Worm (Caenorhabditis elegans) whole organism, young adult: Measurements from ENCODE around the gene C56C10.7.

ENCODE experiments used
- F10E7.11 ChIP-seq: sonication (generic microtip); optimal IDR thresholded peaks from 2 replicates; lab custom pipeline; 2017; ENCODE audit warnings: mild to moderate bottlenecking, missing genetic modification characterization, moderate library complexity, missing compliant biosample characterization
- F23B12.7 ChIP-seq: sonication (generic microtip); optimal IDR thresholded peaks from 2 replicates; lab custom pipeline; 2017; ENCODE audit warnings: missing genetic modification characterization, mild to moderate bottlenecking, missing compliant biosample characterization, antibody characterized with exemption, moderate library complexity; ENCODE audit not compliant: insufficient read depth
- F39B2.1 ChIP-seq: fragments of 200-800 bp; sonication (Bioruptor generic); IDR thresholded peaks from 2 replicates; pipeline ENCODE4 v1.3.6; 2022; ENCODE audit warnings: missing genetic modification reagents, missing genetic modification characterization, missing compliant biosample characterization
- F55B11.4 ChIP-seq: sonication (generic microtip); optimal IDR thresholded peaks from 2 replicates; lab custom pipeline; 2016; ENCODE audit warnings: missing compliant biosample characterization, missing genetic modification characterization, borderline replicate concordance; ENCODE audit not compliant: insufficient read depth
- K11D2.4 ChIP-seq: fragments of 200-800 bp; sonication (Bioruptor generic); IDR thresholded peaks from 2 replicates; pipeline ENCODE4 v1.3.6; 2022; ENCODE audit warnings: missing genetic modification reagents, missing genetic modification characterization, missing compliant biosample characterization
- Y56A3A.18 ChIP-seq: fragments of 200-800 bp; sonication (Bioruptor generic); IDR thresholded peaks from 2 replicates; pipeline ENCODE4 v1.3.6; 2022; ENCODE audit warnings: missing genetic modification reagents, missing genetic modification characterization, missing compliant biosample characterization
- Y67H2A.10 ChIP-seq: fragments of 200-800 bp; sonication (Bioruptor generic); conservative IDR thresholded peaks from 2 replicates; pipeline ENCODE4 v1.3.6; 2022; ENCODE audit warnings: missing genetic modification reagents, missing genetic modification characterization, missing compliant biosample characterization
- Y95B8A.8 ChIP-seq: fragments of 200-800 bp; sonication (Bioruptor generic); IDR thresholded peaks from 2 replicates; pipeline ENCODE4 v1.3.6; 2022; ENCODE audit warnings: missing genetic modification reagents, missing genetic modification characterization, missing compliant biosample characterization
- akir-1 ChIP-seq: fragments of 200-800 bp; sonication (Bioruptor generic); optimal IDR thresholded peaks from 2 replicates; lab custom pipeline; 2018; ENCODE audit warnings: mild to moderate bottlenecking, missing genetic modification characterization, moderate library complexity, missing compliant biosample characterization
- aptf-3 ChIP-seq: fragments of 200-800 bp; sonication (Bioruptor generic); IDR thresholded peaks from 2 replicates; pipeline ENCODE4 v1.3.6; 2022; ENCODE audit warnings: missing genetic modification characterization, missing compliant biosample characterization
- attf-5 ChIP-seq: fragments of 200-800 bp; sonication (Bioruptor generic); optimal IDR thresholded peaks from 2 replicates; lab custom pipeline; 2018; ENCODE audit warnings: mild to moderate bottlenecking, missing genetic modification characterization, missing compliant biosample characterization
- cebp-1 ChIP-seq, 2 experiments: fragments of 200-800 bp in 1 of 2; sonication (Bioruptor generic) in 1 of 2; sonication (generic microtip) in 1 of 2; IDR thresholded peaks in 1 of 2; optimal IDR thresholded peaks in 1 of 2; 2 replicates each; pipeline versions ENCODE4 v1.3.6 to Lab custom; 2017 to 2022; ENCODE audit warnings: missing compliant biosample characterization in 2 of 2, missing genetic modification characterization in 2 of 2, mild to moderate bottlenecking in 1 of 2, missing genetic modification reagents in 1 of 2, moderate library complexity in 1 of 2
- ceh-58 ChIP-seq: fragments of 200-800 bp; sonication (Bioruptor generic); IDR thresholded peaks from 2 replicates; pipeline ENCODE4 v1.3.6; 2022; ENCODE audit warnings: missing genetic modification characterization, missing compliant biosample characterization
- egl-18 ChIP-seq: fragments of 200-800 bp; sonication (Bioruptor generic); IDR thresholded peaks from 2 replicates; pipeline ENCODE4 v1.3.6; 2022; ENCODE audit warnings: missing genetic modification reagents, missing genetic modification characterization, missing compliant biosample characterization
- egrh-3 ChIP-seq: fragments of 200-800 bp; sonication (Bioruptor generic); IDR thresholded peaks from 2 replicates; pipeline ENCODE4 v1.3.6; 2022; ENCODE audit warnings: missing genetic modification reagents, missing genetic modification characterization, missing compliant biosample characterization
- ekl-4 ChIP-seq: fragments of 200-800 bp; sonication (Bioruptor generic); IDR thresholded peaks from 2 replicates; pipeline ENCODE4 v1.3.6; 2022; ENCODE audit warnings: missing genetic modification reagents, missing genetic modification characterization, missing compliant biosample characterization
- gei-17 ChIP-seq: fragments of 200-800 bp; sonication (Bioruptor generic); optimal IDR thresholded peaks from 2 replicates; lab custom pipeline; 2018; ENCODE audit warnings: mild to moderate bottlenecking, missing genetic modification characterization, missing compliant biosample characterization
- hlh-12 ChIP-seq: sonication (generic microtip); optimal IDR thresholded peaks from 2 replicates; lab custom pipeline; 2016; ENCODE audit warnings: missing genetic modification characterization, missing compliant biosample characterization
- hmg-1.2 ChIP-seq: fragments of 200-800 bp; sonication (Bioruptor generic); IDR thresholded peaks from 2 replicates; pipeline ENCODE4 v1.3.6; 2022; ENCODE audit warnings: missing genetic modification reagents, missing genetic modification characterization, missing compliant biosample characterization
- lag-1 ChIP-seq: fragments of 200-800 bp; sonication (Bioruptor generic); IDR thresholded peaks from 2 replicates; pipeline ENCODE4 v1.3.6; 2022; ENCODE audit warnings: missing genetic modification reagents, missing genetic modification characterization, missing compliant biosample characterization
- let-526 ChIP-seq: fragments of 200-800 bp; sonication (Bioruptor generic); IDR thresholded peaks from 2 replicates; pipeline ENCODE4 v1.3.6; 2022; ENCODE audit warnings: missing genetic modification reagents, missing genetic modification characterization, missing compliant biosample characterization
- let-607 ChIP-seq, 2 experiments: fragments of 200-800 bp in 1 of 2; sonication (Bioruptor generic) in 1 of 2; sonication (generic microtip) in 1 of 2; optimal IDR thresholded peaks; 2 replicates each; lab custom pipeline; 2016 to 2018; ENCODE audit warnings: mild to moderate bottlenecking in 2 of 2, missing compliant biosample characterization in 2 of 2, missing genetic modification characterization in 2 of 2, moderate library complexity in 2 of 2, missing genotype in 1 of 2
- lin-35 ChIP-seq, 3 experiments: fragments of 150-350 bp in 2 of 3; sonication (generic microtip) in 1 of 3; optimal IDR thresholded peaks; 2 replicates each; lab custom pipeline; 2014 to 2018; ENCODE audit warnings: missing biosample characterization in 3 of 3, missing genetic modification characterization in 3 of 3, missing genetic modification reagents in 3 of 3
- lin-40 ChIP-seq: sonication (generic microtip); optimal IDR thresholded peaks from 2 replicates; lab custom pipeline; 2016; ENCODE audit warnings: missing genetic modification characterization, mild to moderate bottlenecking, missing compliant biosample characterization, missing genotype, missing genetic modification reagents
- madf-10 ChIP-seq: sonication (generic microtip); optimal IDR thresholded peaks from 2 replicates; lab custom pipeline; 2016; ENCODE audit warnings: mild to moderate bottlenecking, missing genetic modification characterization, missing compliant biosample characterization
- mcd-1 ChIP-seq: fragments of 200-800 bp; sonication (Bioruptor generic); IDR thresholded peaks from 2 replicates; pipeline ENCODE4 v1.3.6; 2022; ENCODE audit warnings: missing genetic modification reagents, missing genetic modification characterization, missing compliant biosample characterization
- mxl-1 ChIP-seq: sonication (generic microtip); optimal IDR thresholded peaks from 2 replicates; lab custom pipeline; 2016; ENCODE audit warnings: missing genetic modification characterization, missing compliant biosample characterization
- nfyb-1 ChIP-seq: fragments of 200-800 bp; sonication (Bioruptor generic); IDR thresholded peaks from 2 replicates; pipeline ENCODE4 v1.3.6; 2022; ENCODE audit warnings: missing genetic modification reagents, missing genetic modification characterization, missing compliant biosample characterization
- nhr-80 ChIP-seq: sonication (generic microtip); optimal IDR thresholded peaks from 2 replicates; lab custom pipeline; 2016; ENCODE audit warnings: missing genetic modification characterization, missing compliant biosample characterization
- nhr-90 ChIP-seq: sonication (generic microtip); optimal IDR thresholded peaks from 2 replicates; lab custom pipeline; 2016; ENCODE audit warnings: missing genotype, mild to moderate bottlenecking, missing genetic modification characterization, missing compliant biosample characterization
- pha-4 ChIP-seq: fragments of 150-350 bp; sonication (generic microtip); optimal IDR thresholded peaks from 2 replicates; lab custom pipeline; 2014; ENCODE audit warnings: missing biosample characterization, missing genetic modification reagents, missing genetic modification characterization
- rcor-1 ChIP-seq: fragments of 200-800 bp; sonication (Bioruptor generic); IDR thresholded peaks from 2 replicates; pipeline ENCODE4 v1.3.6; 2022; ENCODE audit warnings: missing genetic modification reagents, missing genetic modification characterization, missing compliant biosample characterization
- rec-8 ChIP-seq, 2 experiments: sonication (generic microtip); optimal IDR thresholded peaks; 2 replicates each; lab custom pipeline; 2016; ENCODE audit warnings: mild to moderate bottlenecking in 2 of 2, missing genetic modification characterization in 2 of 2, missing genetic modification reagents in 2 of 2, missing genotype in 2 of 2, missing biosample characterization in 1 of 2, missing compliant biosample characterization in 1 of 2, moderate library complexity in 1 of 2
- snpc-1.1 ChIP-seq: sonication (generic microtip); optimal IDR thresholded peaks from 2 replicates; lab custom pipeline; 2017; ENCODE audit warnings: missing genetic modification characterization, mild to moderate bottlenecking, missing compliant biosample characterization, antibody characterized with exemption, moderate library complexity, missing genotype, missing genetic modification reagents; ENCODE audit not compliant: insufficient read depth
- snpc-4 ChIP-seq, 5 experiments: fragments of 150-350 bp in 1 of 5; sonication (generic microtip) in 4 of 5; optimal IDR thresholded peaks; 2 replicates each; lab custom pipeline; 2014 to 2018; ENCODE audit warnings: missing genetic modification characterization in 5 of 5, missing biosample characterization in 3 of 5, antibody characterized with exemption in 2 of 5, mild to moderate bottlenecking in 2 of 5, missing compliant biosample characterization in 2 of 5, missing genotype in 2 of 5, moderate library complexity in 2 of 5, missing genetic modification reagents in 1 of 5
- unc-62 ChIP-seq: fragments of 150-350 bp; optimal IDR thresholded peaks from 2 replicates; lab custom pipeline; 2014; ENCODE audit warnings: missing biosample characterization, missing genetic modification reagents, missing genetic modification characterization
- xnd-1 ChIP-seq: sonication (generic microtip); optimal IDR thresholded peaks from 2 replicates; lab custom pipeline; 2016; ENCODE audit warnings: missing genotype, missing genetic modification reagents, missing genetic modification characterization, missing compliant biosample characterization
- ztf-22 ChIP-seq: fragments of 200-800 bp; sonication (Bioruptor generic); optimal IDR thresholded peaks from 2 replicates; lab custom pipeline; 2018; ENCODE audit warnings: mild to moderate bottlenecking, missing genetic modification characterization, moderate library complexity, missing compliant biosample characterization
- ztf-3 ChIP-seq: fragments of 200-800 bp; sonication (Bioruptor generic); optimal IDR thresholded peaks from 2 replicates; lab custom pipeline; 2018; ENCODE audit warnings: mild to moderate bottlenecking, missing genetic modification characterization, missing compliant biosample characterization

Gene C56C10.7

ce11 chrII:6610262-6610661 lies 22.9 kb upstream of the C56C10.7 start:
- TF ChIP-seq lin-35 (GFP tag; optimal IDR thresholded peaks at IDR 0.05; lab: Kevin White, UChicago) (no peak), ekl-4 (GFP tag; lab: Robert Waterston, UW) (no peak), nhr-80 (tag; lab: Kevin White, UChicago) (no peak), madf-10 (no peak), akir-1 (GFP tag; lab: Kevin White, UChicago) (no peak), rec-8 (tag; optimal IDR thresholded peaks at IDR 0.05; lab: Kevin White, UChicago) (no peak), hlh-12 (tag; lab: Kevin White, UChicago) (no peak), aptf-3 (GFP tag; lab: Robert Waterston, UW) (no peak), egl-18 (GFP tag; lab: Robert Waterston, UW) (no peak), mcd-1 (GFP tag; lab: Robert Waterston, UW) (no peak), nhr-90 (tag; lab: Kevin White, UChicago) (no peak), unc-62 (no peak), gei-17 (GFP tag; lab: Kevin White, UChicago) (no peak), ztf-22 (GFP tag; lab: Kevin White, UChicago) (no peak), snpc-1.1 (no peak), xnd-1 (tag; lab: Kevin White, UChicago) (no peak), Y95B8A.8 (GFP tag; lab: Robert Waterston, UW) (no peak)

DNA sequence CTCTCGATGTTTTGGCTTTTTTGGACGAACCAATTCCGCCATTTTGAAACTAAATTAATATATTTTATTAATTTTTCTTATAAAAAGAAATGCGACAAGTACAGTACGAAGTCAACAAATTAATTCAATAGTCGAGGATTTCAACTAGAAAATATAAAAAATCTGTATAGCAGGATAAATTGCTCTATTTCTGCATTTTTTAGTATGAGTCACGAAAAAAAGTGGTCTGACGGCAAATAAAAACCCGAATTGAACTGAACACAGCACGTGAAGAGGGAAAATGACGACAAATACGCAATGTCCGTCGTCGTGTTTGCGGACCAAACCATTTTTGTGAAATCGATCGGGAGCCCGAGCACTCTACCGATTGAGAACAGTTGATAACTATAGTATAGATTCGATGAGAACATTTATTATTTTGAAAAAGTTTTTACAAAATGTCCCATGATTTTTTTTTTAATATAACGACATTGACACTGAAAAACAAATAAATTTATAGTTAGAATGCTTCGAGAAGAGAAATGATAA lies 22.0 kb upstream of the C56C10.7 start, which contains the start of gene epg-5:
Gene epg-5 (minus strand): TSS at position 51 of the 528 bp plus-strand sequence.
- TF ChIP-seq let-607 (tag; optimal IDR thresholded peaks at IDR 0.05; lab: Kevin White, UChicago) = no peak
- peak; percentile 54 for TF ChIP-seq pha-4 (tag; lab: Kevin White, UChicago)
- no peak for TF ChIP-seq mxl-1 (tag; lab: Kevin White, UChicago)
- no peak for TF ChIP-seq nhr-90 (tag; lab: Kevin White, UChicago)
- no peak for TF ChIP-seq lag-1 (GFP tag; lab: Robert Waterston, UW)
- TF ChIP-seq cebp-1 (GFP tag; IDR thresholded peaks at IDR 0.05; lab: Robert Waterston, UW) = no peak
- TF ChIP-seq cebp-1 (tag; optimal IDR thresholded peaks at IDR 0.05; lab: Kevin White, UChicago) = peak; percentile 29
- TF ChIP-seq xnd-1 (tag; lab: Kevin White, UChicago) = no peak
- peak; percentile 21 for TF ChIP-seq nhr-80 (tag; lab: Kevin White, UChicago)
- no peak for TF ChIP-seq let-526 (GFP tag; lab: Robert Waterston, UW)
- no peak for TF ChIP-seq F23B12.7
- TF ChIP-seq egl-18 (GFP tag; lab: Robert Waterston, UW) = no peak
- TF ChIP-seq Y56A3A.18 (GFP tag; lab: Robert Waterston, UW) = no peak
- TF ChIP-seq Y67H2A.10 (GFP tag; lab: Robert Waterston, UW) = no peak
- TF ChIP-seq hmg-1.2 = peak; percentile 9; the same call in 1 of the 2 replicates
- TF ChIP-seq rcor-1 (GFP tag; lab: Robert Waterston, UW) = no peak
- no peak for TF ChIP-seq K11D2.4 (GFP tag; lab: Robert Waterston, UW)
- no peak for TF ChIP-seq ceh-58 (GFP tag; lab: Robert Waterston, UW)
- no peak for TF ChIP-seq snpc-1.1
- peak; percentile 78 for TF ChIP-seq attf-5
- no peak for TF ChIP-seq snpc-4 (GFP tag; optimal IDR thresholded peaks at IDR 0.05; lab: Kevin White, UChicago)
- TF ChIP-seq snpc-4 (tag; optimal IDR thresholded peaks at IDR 0.05; lab: Kevin White, UChicago) = peak in 1 of 4 experiments; percentile 3

ce11 chrII:6608626-6609025 lies 21.3 kb upstream of the C56C10.7 start:
- TF ChIP-seq ztf-3 (GFP tag; lab: Kevin White, UChicago) = no peak
- TF ChIP-seq gei-17 (GFP tag; lab: Kevin White, UChicago) = no peak
- no peak for TF ChIP-seq F10E7.11 (tag; lab: Kevin White, UChicago)
- TF ChIP-seq F39B2.1 (GFP tag; lab: Robert Waterston, UW) = no peak
- no peak for TF ChIP-seq snpc-1.1
- no peak for TF ChIP-seq F55B11.4
- TF ChIP-seq aptf-3 (GFP tag; lab: Robert Waterston, UW) = no peak
- TF ChIP-seq egrh-3 (GFP tag; lab: Robert Waterston, UW) = no peak
- TF ChIP-seq lin-40 (tag; lab: Kevin White, UChicago) = no peak
- no peak for TF ChIP-seq nfyb-1 (GFP tag; lab: Robert Waterston, UW)
- TF ChIP-seq, all 124 proteins: peak for 0
